Worm (Caenorhabditis elegans): Measurements from ENCODE around the gene ttr-32.

Gene ttr-32

ce11 chrIII:7559869-7560268 lies 6.3 kb upstream of the ttr-32 start:
- TF ChIP-seq hlh-26 (GFP tag; conservative IDR thresholded peaks at IDR 0.05) (no peak), die-1 (tag; optimal IDR thresholded peaks at IDR 0.05) (no peak), tlf-1 (GFP tag; optimal IDR thresholded peaks at IDR 0.05) (no peak), attf-3 (GFP tag; conservative IDR thresholded peaks at IDR 0.05) (no peak), Y67H2A.10 (GFP tag; conservative IDR thresholded peaks at IDR 0.05) (no peak), sptf-2 (GFP tag; optimal IDR thresholded peaks at IDR 0.05) (no peak), F49E8.2 (tag; optimal IDR thresholded peaks at IDR 0.05; ENCODE audit: insufficient read depth) (no peak), ceh-58 (GFP tag; IDR thresholded peaks at IDR 0.05) (no peak), gei-17 (GFP tag; optimal IDR thresholded peaks at IDR 0.05) (no peak), pbrm-1 (GFP tag; IDR thresholded peaks at IDR 0.05) (no peak), B0035.1 (tag; optimal IDR thresholded peaks at IDR 0.05) (no peak), attf-6 (GFP tag; IDR thresholded peaks at IDR 0.05) (no peak), ekl-4 (GFP tag; IDR thresholded peaks at IDR 0.05) (no peak), K11D2.4 (GFP tag; IDR thresholded peaks at IDR 0.05) (no peak)

ce11 chrIII:7561872-7562271 lies 4.3 kb upstream of the ttr-32 start, which contains the start of gene lgc-12:
Gene lgc-12 (plus strand): TSS chrIII:7562172.
- no peak for TF ChIP-seq F23B12.7 (tag; optimal IDR thresholded peaks at IDR 0.05; ENCODE audit: insufficient read depth)
- no peak for TF ChIP-seq C17E4.6 (GFP tag; IDR thresholded peaks at IDR 0.05)
- TF ChIP-seq ccch-3 (GFP tag; optimal IDR thresholded peaks at IDR 0.05): no peak
- no peak for TF ChIP-seq Y95B8A.8 (GFP tag; IDR thresholded peaks at IDR 0.05)

- TF ChIP-seq egl-18 (GFP tag; IDR thresholded peaks at IDR 0.05): no peak
- no peak for TF ChIP-seq Y53G8AR.9 (GFP tag; conservative IDR thresholded peaks at IDR 0.05)
- no peak for TF ChIP-seq akir-1 (GFP tag; optimal IDR thresholded peaks at IDR 0.05)
- TF ChIP-seq athp-1 (tag; optimal IDR thresholded peaks at IDR 0.05): no peak
- TF ChIP-seq rcor-1 (GFP tag; IDR thresholded peaks at IDR 0.05): no peak
- TF ChIP-seq sdz-38 (tag; optimal IDR thresholded peaks at IDR 0.05): no peak
- no peak for TF ChIP-seq D2030.7 (GFP tag; IDR thresholded peaks at IDR 0.05)
Observed at ce11 chrIII:7565247-7565646, 964 bp upstream of the ttr-32 start, which contains the start of gene ttr-8. Gene ttr-8 (minus strand): TSS chrIII:7565347.

- no peak for TF ChIP-seq F23B12.7 (tag; optimal IDR thresholded peaks at IDR 0.05; ENCODE audit: insufficient read depth)
- TF ChIP-seq die-1 (tag; optimal IDR thresholded peaks at IDR 0.05): peak; percentile 52
- no peak for TF ChIP-seq zim-3 (tag; optimal IDR thresholded peaks at IDR 0.05)
- TF ChIP-seq T07F8.4 (tag; optimal IDR thresholded peaks at IDR 0.05): no peak
- no peak for TF ChIP-seq hlh-12 (tag; optimal IDR thresholded peaks at IDR 0.05)
- TF ChIP-seq rcor-1 (GFP tag; IDR thresholded peaks at IDR 0.05): 0 out of 2 replicates have a peak, but pooled peaks have one; percentile 27
- no peak for TF ChIP-seq efl-1 (GFP tag; optimal IDR thresholded peaks at IDR 0.05)
- TF ChIP-seq ceh-91 (GFP tag; IDR thresholded peaks at IDR 0.05): no peak
- TF ChIP-seq ztf-22 (GFP tag; optimal IDR thresholded peaks at IDR 0.05): no peak
- TF ChIP-seq ama-1 (optimal IDR thresholded peaks at IDR 0.05): no peak
- TF ChIP-seq ama-1 (GFP tag; optimal IDR thresholded peaks at IDR 0.05): no peak
- TF ChIP-seq cebp-2 (GFP tag; IDR thresholded peaks at IDR 0.05): no peak
- no peak for TF ChIP-seq ceh-40 (GFP tag; IDR thresholded peaks at IDR 0.05)
- TF ChIP-seq him-1 (tag; optimal IDR thresholded peaks at IDR 0.05): no peak
- peak; percentile 85 for TF ChIP-seq hmg-1.2 (GFP tag; IDR thresholded peaks at IDR 0.05)
- TF ChIP-seq tbp1 (GFP tag; optimal IDR thresholded peaks at IDR 0.05): peak; percentile 36
- no peak for TF ChIP-seq snpc-1.3 (tag; optimal IDR thresholded peaks at IDR 0.05; ENCODE audit: insufficient read depth)
- TF ChIP-seq bed-1 (GFP tag; IDR thresholded peaks at IDR 0.05): no peak
- TF ChIP-seq nhr-80 (tag; optimal IDR thresholded peaks at IDR 0.05): peak; percentile 97
- TF ChIP-seq ccch-3 (GFP tag; optimal IDR thresholded peaks at IDR 0.05): no peak
- no peak for TF ChIP-seq dpff-1 (tag; optimal IDR thresholded peaks at IDR 0.05)
- TF ChIP-seq nhr-179 (tag; optimal IDR thresholded peaks at IDR 0.05): no peak
- TF ChIP-seq B0336.3 (GFP tag; IDR thresholded peaks at IDR 0.05): no peak; the same call in 1 of the 2 replicates
- TF ChIP-seq sptf-2 (GFP tag; optimal IDR thresholded peaks at IDR 0.05): no peak
- TF ChIP-seq unc-62 (GFP tag; optimal IDR thresholded peaks at IDR 0.05): peak; percentile 10
Observed at ce11 chrIII:7570083-7570695, 4.0 kb downstream of the ttr-32 start, which contains the start of gene R13A5.7. Gene R13A5.7 (minus strand): TSS chrIII:7570133.
